Worm (Caenorhabditis elegans) whole organism, late embryonic: Measurements from ENCODE around the gene F36D4.5.

ENCODE experiments used
- F13H6.1 ChIP-seq: sonication (generic microtip); optimal IDR thresholded peaks from 2 replicates; lab custom pipeline; 2016; ENCODE audit warnings: missing genetic modification characterization, missing compliant biosample characterization
- K02D7.2 ChIP-seq: sonication (generic microtip); optimal IDR thresholded peaks from 2 replicates; lab custom pipeline; 2017; ENCODE audit warnings: mild to moderate bottlenecking, missing genetic modification characterization, missing compliant biosample characterization
- Y22D7AL.16 ChIP-seq: sonication (generic microtip); optimal IDR thresholded peaks from 2 replicates; lab custom pipeline; 2016; ENCODE audit warnings: missing genetic modification characterization, missing compliant biosample characterization
- ama-1 ChIP-seq: fragments of 150-350 bp; optimal IDR thresholded peaks from 2 replicates; lab custom pipeline; 2014
- ceh-18 ChIP-seq: sonication (generic microtip); optimal IDR thresholded peaks from 2 replicates; lab custom pipeline; 2016; ENCODE audit warnings: missing genetic modification characterization, missing compliant biosample characterization
- ceh-2 ChIP-seq: sonication (generic microtip); optimal IDR thresholded peaks from 2 replicates; lab custom pipeline; 2016; ENCODE audit warnings: missing genotype, missing genetic modification characterization, missing compliant biosample characterization
- ceh-22 ChIP-seq: sonication (generic microtip); optimal IDR thresholded peaks from 2 replicates; lab custom pipeline; 2017; ENCODE audit warnings: missing biosample characterization, missing genetic modification characterization
- ceh-30 ChIP-seq: fragments of 150-350 bp; optimal IDR thresholded peaks from 2 replicates; lab custom pipeline; 2014; ENCODE audit warnings: missing biosample characterization, missing genetic modification characterization
- ceh-31 ChIP-seq: sonication (generic microtip); optimal IDR thresholded peaks from 2 replicates; lab custom pipeline; 2016; ENCODE audit warnings: missing genetic modification characterization, missing compliant biosample characterization
- ceh-34 ChIP-seq: sonication (generic microtip); optimal IDR thresholded peaks from 2 replicates; lab custom pipeline; 2016; ENCODE audit warnings: mild to moderate bottlenecking, missing genetic modification characterization, missing compliant biosample characterization
- ceh-9 ChIP-seq: sonication (generic microtip); optimal IDR thresholded peaks from 2 replicates; lab custom pipeline; 2016; ENCODE audit warnings: mild to moderate bottlenecking, missing genetic modification characterization, inconsistent platforms, missing compliant biosample characterization
- che-1 ChIP-seq: sonication (generic microtip); optimal IDR thresholded peaks from 2 replicates; lab custom pipeline; 2016; ENCODE audit warnings: mild to moderate bottlenecking, missing genetic modification characterization, missing compliant biosample characterization
- elt-2 ChIP-seq: sonication (generic microtip); optimal IDR thresholded peaks from 2 replicates; lab custom pipeline; 2016; ENCODE audit warnings: missing genetic modification reagents, missing genetic modification characterization, missing compliant biosample characterization
- elt-4 ChIP-seq: sonication (generic microtip); optimal IDR thresholded peaks from 2 replicates; lab custom pipeline; 2016; ENCODE audit warnings: missing genetic modification characterization, missing compliant biosample characterization
- ets-4 ChIP-seq: sonication (generic microtip); optimal IDR thresholded peaks from 2 replicates; lab custom pipeline; 2016; ENCODE audit warnings: missing genetic modification characterization, missing compliant biosample characterization
- eyg-1 ChIP-seq: sonication (generic microtip); optimal IDR thresholded peaks from 2 replicates; lab custom pipeline; 2016; ENCODE audit warnings: missing genotype, missing genetic modification characterization, missing compliant biosample characterization
- fkh-6 ChIP-seq: sonication (generic microtip); optimal IDR thresholded peaks from 2 replicates; lab custom pipeline; 2016; ENCODE audit warnings: missing genetic modification characterization, missing compliant biosample characterization
- gmeb-2 ChIP-seq: sonication (generic microtip); optimal IDR thresholded peaks from 2 replicates; lab custom pipeline; 2016; ENCODE audit warnings: missing genetic modification characterization, inconsistent platforms, missing compliant biosample characterization
- hlh-13 ChIP-seq: fragments of 200-800 bp; sonication (Bioruptor generic); optimal IDR thresholded peaks from 2 replicates; lab custom pipeline; 2018; ENCODE audit warnings: mild to moderate bottlenecking, missing genetic modification characterization, missing compliant biosample characterization
- hlh-30 ChIP-seq: sonication (generic microtip); optimal IDR thresholded peaks from 2 replicates; lab custom pipeline; 2017; ENCODE audit warnings: antibody characterized with exemption, missing genetic modification characterization, missing compliant biosample characterization; ENCODE audit not compliant: insufficient read depth
- hlh-6 ChIP-seq: sonication (generic microtip); optimal IDR thresholded peaks from 2 replicates; lab custom pipeline; 2016; ENCODE audit warnings: missing genotype, missing genetic modification characterization, missing compliant biosample characterization
- hlh-8 ChIP-seq: sonication (generic microtip); optimal IDR thresholded peaks from 2 replicates; lab custom pipeline; 2016; ENCODE audit warnings: missing genotype, missing genetic modification characterization, missing compliant biosample characterization
- lin-11 ChIP-seq: fragments of 200-800 bp; sonication (Bioruptor generic); optimal IDR thresholded peaks from 2 replicates; lab custom pipeline; 2018; ENCODE audit warnings: mild to moderate bottlenecking, missing genetic modification characterization, missing compliant biosample characterization
- madf-2 ChIP-seq: sonication (generic microtip); optimal IDR thresholded peaks from 2 replicates; lab custom pipeline; 2017; ENCODE audit warnings: missing genetic modification characterization, missing compliant biosample characterization
- nhr-11 ChIP-seq: fragments of 150-350 bp; optimal IDR thresholded peaks from 2 replicates; lab custom pipeline; 2014; ENCODE audit warnings: missing biosample characterization, missing genetic modification characterization
- npax-4 ChIP-seq: sonication (generic microtip); optimal IDR thresholded peaks from 2 replicates; lab custom pipeline; 2016; ENCODE audit warnings: missing genetic modification characterization, missing compliant biosample characterization
- odd-2 ChIP-seq: sonication (generic microtip); optimal IDR thresholded peaks from 2 replicates; lab custom pipeline; 2017; ENCODE audit warnings: antibody characterized with exemption, mild to moderate bottlenecking, missing genetic modification characterization, missing compliant biosample characterization
- pag-3 ChIP-seq: sonication (generic microtip); optimal IDR thresholded peaks from 2 replicates; lab custom pipeline; 2016; ENCODE audit warnings: missing compliant biosample characterization, missing genetic modification characterization, borderline replicate concordance
- pat-9 ChIP-seq: fragments of 200-800 bp; sonication (Bioruptor generic); optimal IDR thresholded peaks from 2 replicates; lab custom pipeline; 2018; ENCODE audit warnings: mild to moderate bottlenecking, missing genetic modification characterization, moderate library complexity, missing compliant biosample characterization
- pqm-1 ChIP-seq: sonication (generic microtip); optimal IDR thresholded peaks from 2 replicates; lab custom pipeline; 2016; ENCODE audit warnings: missing genetic modification characterization, missing compliant biosample characterization
- pros-1 ChIP-seq: fragments of 150-350 bp; optimal IDR thresholded peaks from 2 replicates; lab custom pipeline; 2014; ENCODE audit warnings: missing biosample characterization, missing genetic modification reagents, missing genetic modification characterization
- sdc-2 ChIP-seq: sonication (generic microtip); optimal IDR thresholded peaks from 2 replicates; lab custom pipeline; 2016; ENCODE audit warnings: missing genotype, missing genetic modification characterization, missing compliant biosample characterization
- syd-9 ChIP-seq: sonication (generic microtip); optimal IDR thresholded peaks from 2 replicates; lab custom pipeline; 2016; ENCODE audit warnings: mild to moderate bottlenecking, missing genetic modification characterization, moderate library complexity, missing compliant biosample characterization
- ttx-3 ChIP-seq: sonication (generic microtip); optimal IDR thresholded peaks from 2 replicates; lab custom pipeline; 2016; ENCODE audit warnings: missing genetic modification reagents, missing genetic modification characterization, missing compliant biosample characterization
- unc-3 ChIP-seq, 2 experiments: fragments of 200-800 bp in 1 of 2; sonication (Bioruptor generic) in 1 of 2; sonication (generic microtip) in 1 of 2; conservative IDR thresholded peaks in 1 of 2; optimal IDR thresholded peaks in 1 of 2; 2 replicates each; pipeline versions ENCODE4 v1.3.6 to Lab custom; 2016 to 2022; ENCODE audit warnings: missing compliant biosample characterization in 2 of 2, missing genetic modification characterization in 2 of 2, missing genetic modification reagents in 1 of 2
- unc-42 ChIP-seq: sonication (generic microtip); optimal IDR thresholded peaks from 2 replicates; lab custom pipeline; 2016; ENCODE audit warnings: missing genotype, missing genetic modification characterization, missing compliant biosample characterization
- unc-55 ChIP-seq: sonication (generic microtip); optimal IDR thresholded peaks from 2 replicates; lab custom pipeline; 2017; ENCODE audit warnings: missing biosample characterization, missing genetic modification reagents, missing genetic modification characterization

F36D4.5 gene

DNA sequence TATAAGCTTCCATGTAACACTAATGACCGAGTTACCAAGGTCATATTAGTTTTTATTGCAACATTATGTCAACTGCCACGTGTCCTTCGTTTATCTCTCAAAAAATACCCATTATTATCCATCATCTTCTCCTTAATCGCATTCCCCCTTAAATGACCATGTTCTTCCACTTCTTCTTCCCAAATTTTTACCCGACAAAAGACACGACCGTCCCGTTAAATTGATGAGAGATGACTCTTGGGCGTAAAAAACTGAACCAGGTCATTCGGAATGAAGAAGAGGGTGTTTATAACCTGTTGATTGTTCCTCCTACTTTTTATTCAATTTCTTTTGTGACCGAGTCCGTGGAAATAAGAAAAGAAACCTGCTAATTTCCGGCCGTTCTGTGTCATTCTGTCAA is 19.0 kb upstream of the F36D4.5 start:
- TF ChIP-seq ceh-30 (tag; lab: Kevin White, UChicago) (no peak), unc-3 (GFP tag; conservative IDR thresholded peaks at IDR 0.05; lab: Robert Waterston, UW) (no peak), unc-3 (tag; optimal IDR thresholded peaks at IDR 0.05; lab: Kevin White, UChicago) (no peak), Y22D7AL.16 (tag; lab: Kevin White, UChicago) (no peak), nhr-11 (no peak), ets-4 (tag; lab: Kevin White, UChicago) (no peak), ceh-31 (no peak), fkh-6 (tag; lab: Kevin White, UChicago) (no peak), ceh-9 (no peak), pag-3 (tag; lab: Kevin White, UChicago) (no peak)

DNA sequence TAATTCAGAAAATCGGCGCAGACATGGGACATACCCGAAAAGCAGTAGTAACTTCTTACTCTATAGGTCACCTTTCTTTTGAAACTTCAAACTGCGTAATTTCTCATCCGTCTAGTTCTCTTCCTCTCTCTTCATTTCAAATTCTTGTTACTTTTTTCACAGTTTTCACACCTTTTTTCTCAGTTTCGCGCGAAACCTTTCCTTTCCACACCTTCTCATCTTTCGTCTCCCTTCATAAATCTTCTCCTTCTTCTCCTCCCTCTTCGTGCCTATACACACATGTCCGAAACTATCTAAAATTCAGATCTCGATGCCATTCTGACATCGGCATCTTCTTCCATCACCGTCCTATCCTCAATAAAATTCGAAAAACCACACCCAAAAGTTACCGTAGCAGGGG is 18.1 kb upstream of the F36D4.5 start, which contains the start of gene wdr-62:
TSS of gene wdr-62 (plus strand) at position 301 of the 400 bp plus-strand sequence.
- TF ChIP-seq syd-9 (tag; lab: Kevin White, UChicago) = no peak
- TF ChIP-seq ceh-18 = no peak
- TF ChIP-seq pat-9 (tag; lab: Kevin White, UChicago) = no peak
- no peak for TF ChIP-seq F13H6.1 (tag; lab: Kevin White, UChicago)
- no peak for TF ChIP-seq sdc-2
- no peak for TF ChIP-seq unc-42 (tag; lab: Kevin White, UChicago)
- TF ChIP-seq hlh-6 (tag; lab: Kevin White, UChicago) = no peak
- no peak for TF ChIP-seq elt-4 (tag; lab: Kevin White, UChicago)
- TF ChIP-seq unc-3 (GFP tag; conservative IDR thresholded peaks at IDR 0.05; lab: Robert Waterston, UW) = no peak
- TF ChIP-seq unc-3 (tag; optimal IDR thresholded peaks at IDR 0.05; lab: Kevin White, UChicago) = no peak
- TF ChIP-seq eyg-1 (tag; lab: Kevin White, UChicago) = no peak
- TF ChIP-seq ets-4 (tag; lab: Kevin White, UChicago) = no peak
- TF ChIP-seq ama-1 = no peak
- no peak for TF ChIP-seq lin-11 (tag; lab: Kevin White, UChicago)
- no peak for TF ChIP-seq che-1 (tag; lab: Kevin White, UChicago)
- TF ChIP-seq ceh-9 = no peak
- TF ChIP-seq npax-4 (tag; lab: Kevin White, UChicago) = no peak
- no peak for TF ChIP-seq Y22D7AL.16 (tag; lab: Kevin White, UChicago)

DNA sequence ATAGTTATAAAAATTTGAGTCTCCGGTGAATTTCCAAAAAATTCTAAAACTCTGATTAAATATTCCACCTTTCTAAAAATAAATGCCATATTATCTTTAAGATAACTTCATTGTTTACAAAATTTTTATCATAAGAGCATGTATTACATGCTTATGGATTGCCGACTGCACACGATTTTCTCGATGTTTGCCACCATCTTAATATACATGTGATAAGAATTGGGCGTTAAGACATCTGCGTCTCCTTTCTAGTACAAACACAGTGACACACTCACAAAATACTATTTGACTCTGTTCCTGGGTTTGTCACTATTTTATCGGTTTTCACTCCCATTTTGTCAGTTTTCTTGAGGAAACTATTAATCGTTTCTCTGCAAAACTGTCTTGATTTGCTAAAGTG is 17.5 kb upstream of the F36D4.5 start:
- TF ChIP-seq odd-2 (tag; lab: Kevin White, UChicago) (no peak), elt-2 (tag; lab: Kevin White, UChicago) (peak; percentile 88), pqm-1 (peak; percentile 35)

DNA sequence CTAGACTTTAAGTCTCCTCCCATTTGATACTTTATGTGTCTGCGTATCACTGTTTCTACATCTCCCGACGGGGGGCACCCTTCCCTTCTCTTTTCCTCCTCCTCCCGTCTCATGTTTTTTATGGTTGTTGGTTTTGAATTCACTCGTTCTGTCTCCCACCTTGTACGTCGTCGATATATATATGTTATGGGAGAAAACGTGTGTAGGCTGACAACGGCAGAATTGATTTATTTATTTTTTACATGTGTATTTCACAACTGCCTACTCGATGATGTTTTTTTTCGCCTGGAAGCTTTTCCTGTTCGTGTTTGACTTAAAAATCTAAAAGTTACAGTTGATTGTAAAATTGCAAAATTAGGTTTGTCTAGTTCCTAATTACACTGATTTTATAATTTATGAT is 16.9 kb upstream of the F36D4.5 start:
- TF ChIP-seq ceh-34 (tag; lab: Kevin White, UChicago) = peak; percentile 15
- no peak for TF ChIP-seq Y22D7AL.16 (tag; lab: Kevin White, UChicago)

DNA sequence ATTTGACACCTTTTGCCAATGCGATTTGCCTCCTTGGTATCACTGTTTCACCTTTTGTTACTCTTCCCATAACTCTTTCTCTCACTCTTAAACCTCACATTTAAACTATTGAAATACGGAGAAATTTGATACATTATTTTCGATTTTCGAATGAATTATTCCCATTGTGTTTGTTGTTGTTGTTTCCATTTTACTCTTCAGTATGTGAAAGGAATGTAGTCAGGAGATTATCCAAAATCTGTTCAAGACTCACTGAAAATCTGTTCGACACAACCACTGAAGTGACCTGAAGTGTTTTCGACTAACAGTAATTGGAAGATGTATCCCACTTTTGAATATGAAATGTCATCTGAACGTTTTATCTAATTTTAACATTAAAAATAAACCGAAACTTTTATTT is 15.4 kb upstream of the F36D4.5 start:
- TF ChIP-seq ceh-18 (no peak), ceh-31 (no peak), hlh-30 (tag; lab: Kevin White, UChicago) (no peak), hlh-13 (GFP tag; lab: Kevin White, UChicago) (no peak), elt-4 (tag; lab: Kevin White, UChicago) (no peak), unc-55 (GFP tag; lab: Kevin White, UChicago) (no peak), K02D7.2 (tag; lab: Kevin White, UChicago) (no peak), hlh-8 (no peak), pros-1 (tag; lab: Kevin White, UChicago) (no peak), ttx-3 (tag; lab: Kevin White, UChicago) (no peak), ceh-22 (no peak), ceh-34 (tag; lab: Kevin White, UChicago) (no peak), gmeb-2 (tag; lab: Kevin White, UChicago) (no peak), madf-2 (tag; lab: Kevin White, UChicago) (no peak), ceh-2 (no peak), pag-3 (tag; lab: Kevin White, UChicago) (no peak)
